Worm (Caenorhabditis elegans): ENCODE data around the gene ceh-30.

ce11 chrX:3111687-3112086 lies 48.3 kb downstream of the ceh-30 start:
- no peak for TF ChIP-seq tab-1 (GFP tag; IDR thresholded peaks at IDR 0.05)
- TF ChIP-seq flt-1 (GFP tag; IDR thresholded peaks at IDR 0.05): no peak
- no peak for TF ChIP-seq cog-1 (tag; optimal IDR thresholded peaks at IDR 0.05)
- no peak for TF ChIP-seq med-1 (GFP tag; optimal IDR thresholded peaks at IDR 0.05; ENCODE audit: insufficient read depth)
- TF ChIP-seq ztf-29 (GFP tag; IDR thresholded peaks at IDR 0.05): no peak
- TF ChIP-seq ref-1 (GFP tag; conservative IDR thresholded peaks at IDR 0.05): no peak

Data from whole organism, midembryonic.